Fruit fly (Drosophila melanogaster) whole organism, embryonic: ENCODE results near the gene CG34126.

ENCODE experiments used
- BEAF-32 ChIP-seq: fragments of 200-800 bp; sonication (Bioruptor generic); optimal IDR thresholded peaks from 3 replicates; lab custom pipeline; 2017; ENCODE audit warnings: missing biosample characterization, missing genetic modification characterization, mild to moderate bottlenecking, moderate library complexity, missing genetic modification reagents
- CG10654 ChIP-seq: fragments of 200-800 bp; sonication (Bioruptor generic); optimal IDR thresholded peaks from 2 replicates; lab custom pipeline; 2016; ENCODE audit warnings: missing biosample characterization, missing genetic modification characterization
- CG12219 ChIP-seq: fragments of 200-800 bp; sonication (Bioruptor generic); optimal IDR thresholded peaks from 3 replicates; lab custom pipeline; 2018; ENCODE audit warnings: missing biosample characterization, mild to moderate bottlenecking, missing genetic modification characterization
- CG12942 ChIP-seq: fragments of 200-800 bp; sonication (Bioruptor generic); optimal IDR thresholded peaks from 3 replicates; lab custom pipeline; 2016; ENCODE audit warnings: missing biosample characterization, missing genetic modification characterization
- CG13624 ChIP-seq: fragments of 200-800 bp; sonication (Bioruptor generic); optimal IDR thresholded peaks from 2 replicates; lab custom pipeline; 2016; ENCODE audit warnings: missing biosample characterization, missing genetic modification characterization
- CG15011 ChIP-seq: fragments of 200-800 bp; sonication (Bioruptor generic); optimal IDR thresholded peaks from 3 replicates; lab custom pipeline; 2018; ENCODE audit warnings: missing biosample characterization, mild to moderate bottlenecking, missing genetic modification characterization
- CG17361 ChIP-seq: fragments of 200-800 bp; sonication (Bioruptor generic); IDR thresholded peaks from 3 replicates; pipeline ENCODE4 v1.3.6; 2022; ENCODE audit warnings: missing biosample characterization, missing genetic modification characterization
- CG31224 ChIP-seq: fragments of 200-800 bp; sonication (Bioruptor generic); IDR thresholded peaks from 2 replicates; pipeline ENCODE4 v1.3.6; 2022; ENCODE audit warnings: missing biosample characterization, missing genetic modification characterization
- CG31441 ChIP-seq: fragments of 200-800 bp; sonication (Bioruptor generic); IDR thresholded peaks from 2 replicates; pipeline ENCODE4 v1.3.6; 2022; ENCODE audit warnings: missing biosample characterization, missing genetic modification characterization
- CG32767 ChIP-seq: fragments of 200-800 bp; sonication (Bioruptor generic); IDR thresholded peaks from 2 replicates; pipeline ENCODE4 v1.3.6; 2022; ENCODE audit warnings: missing biosample characterization, missing genetic modification characterization
- CG34422 ChIP-seq: fragments of 200-800 bp; sonication (Bioruptor generic); IDR thresholded peaks from 3 replicates; pipeline ENCODE4 v1.3.6; 2022; ENCODE audit warnings: missing biosample characterization, missing genetic modification characterization
- CG3726 ChIP-seq: fragments of 200-800 bp; sonication (Bioruptor generic); IDR thresholded peaks from 3 replicates; pipeline ENCODE4, ENCODE4 v1.3.6; 2022; ENCODE audit warnings: missing biosample characterization, missing genetic modification characterization
- CG3847 ChIP-seq: fragments of 200-800 bp; sonication (Bioruptor generic); IDR thresholded peaks from 2 replicates; pipeline ENCODE4 v1.3.6; 2022; ENCODE audit warnings: missing biosample characterization, missing genetic modification characterization
- CG5245 ChIP-seq: fragments of 200-800 bp; sonication (Bioruptor generic); optimal IDR thresholded peaks from 3 replicates; lab custom pipeline; 2016; ENCODE audit warnings: missing biosample characterization, missing genetic modification characterization
- CG6175 ChIP-seq: fragments of 200-800 bp; sonication (Bioruptor generic); IDR thresholded peaks from 3 replicates; pipeline ENCODE4 v1.3.6; 2022; ENCODE audit warnings: missing biosample characterization, missing genetic modification characterization
- CG6654 ChIP-seq: fragments of 200-800 bp; sonication (Bioruptor generic); optimal IDR thresholded peaks from 2 replicates; lab custom pipeline; 2017; ENCODE audit warnings: missing biosample characterization, mild to moderate bottlenecking, missing genetic modification characterization
- CG7271 ChIP-seq: fragments of 200-800 bp; sonication (Bioruptor generic); optimal IDR thresholded peaks from 2 replicates; lab custom pipeline; 2018; ENCODE audit warnings: missing biosample characterization, mild to moderate bottlenecking, missing genetic modification characterization, moderate library complexity
- CG8765 ChIP-seq: fragments of 200-800 bp; sonication (Bioruptor generic); IDR thresholded peaks from 2 replicates; pipeline ENCODE4 v1.3.6; 2022; ENCODE audit warnings: missing biosample characterization, missing genetic modification characterization
- CkIIα-i1 ChIP-seq: fragments of 200-800 bp; sonication (Bioruptor generic); IDR thresholded peaks from 2 replicates; pipeline ENCODE4 v1.3.6; 2022; ENCODE audit warnings: missing biosample characterization, missing genetic modification characterization
- CrebB ChIP-seq: fragments of 200-800 bp; sonication (Bioruptor generic); optimal IDR thresholded peaks from 3 replicates; lab custom pipeline; 2018; ENCODE audit warnings: missing biosample characterization, mild to moderate bottlenecking, missing genetic modification characterization
- Dll ChIP-seq: fragments of 200-800 bp; sonication (Bioruptor generic); IDR thresholded peaks from 4 replicates; pipeline ENCODE4 v1.3.6; 2022; ENCODE audit warnings: missing biosample characterization, missing genetic modification characterization; ENCODE audit not compliant: partially characterized antibody
- Fer1 ChIP-seq: fragments of 200-800 bp; sonication (Bioruptor generic); optimal IDR thresholded peaks from 2 replicates; lab custom pipeline; 2017; ENCODE audit warnings: missing biosample characterization, mild to moderate bottlenecking, missing genetic modification characterization
- Fer3 ChIP-seq: fragments of 200-800 bp; sonication (Bioruptor generic); optimal IDR thresholded peaks from 2 replicates; lab custom pipeline; 2018; ENCODE audit warnings: missing biosample characterization, mild to moderate bottlenecking, missing genetic modification characterization, moderate library complexity
- Hmx ChIP-seq: fragments of 200-800 bp; sonication (Bioruptor generic); optimal IDR thresholded peaks from 2 replicates; lab custom pipeline; 2016; ENCODE audit warnings: missing biosample characterization, missing genetic modification characterization
- Hr39 ChIP-seq: fragments of >200 bp; optimal IDR thresholded peaks from 2 replicates; lab custom pipeline; 2017
- Max ChIP-seq: fragments of 200-800 bp; sonication (Bioruptor generic); optimal IDR thresholded peaks from 2 replicates; lab custom pipeline; 2016; ENCODE audit warnings: missing biosample characterization, mild to moderate bottlenecking, missing genetic modification characterization
- Nf-YB ChIP-seq: fragments of 200-800 bp; sonication (Bioruptor generic); optimal IDR thresholded peaks from 3 replicates; lab custom pipeline; 2019; ENCODE audit warnings: missing biosample characterization, mild to moderate bottlenecking, missing genetic modification characterization, moderate library complexity
- Optix ChIP-seq: fragments of 200-800 bp; sonication (Bioruptor generic); IDR thresholded peaks from 3 replicates; pipeline ENCODE4 v1.3.6; 2022; ENCODE audit warnings: missing biosample characterization, missing genetic modification characterization
- Pdp1 ChIP-seq, 2 experiments: fragments of 200-800 bp; sonication (Bioruptor generic); optimal IDR thresholded peaks; 3 replicates each; lab custom pipeline; 2016; ENCODE audit warnings: missing biosample characterization in 2 of 2, missing genetic modification characterization in 2 of 2, mild to moderate bottlenecking in 1 of 2, moderate library complexity in 1 of 2
- Poxn ChIP-seq: fragments of 200-800 bp; sonication (Bioruptor generic); IDR thresholded peaks from 2 replicates; pipeline ENCODE4 v1.3.6; 2022; ENCODE audit warnings: missing biosample characterization, missing genetic modification characterization
- Ptx1 ChIP-seq: fragments of 200-800 bp; sonication (Bioruptor generic); IDR thresholded peaks from 2 replicates; pipeline ENCODE4 v1.3.6; 2022; ENCODE audit warnings: missing biosample characterization, missing genetic modification characterization
- Sin3A ChIP-seq: fragments of >200 bp; optimal IDR thresholded peaks from 2 replicates; lab custom pipeline; 2018
- Sox100B ChIP-seq: fragments of 200-800 bp; sonication (Bioruptor generic); optimal IDR thresholded peaks from 3 replicates; lab custom pipeline; 2018; ENCODE audit warnings: missing biosample characterization, mild to moderate bottlenecking, missing genetic modification characterization
- Sox102F ChIP-seq: fragments of 200-800 bp; sonication (Bioruptor generic); optimal IDR thresholded peaks from 2 replicates; lab custom pipeline; 2018; ENCODE audit warnings: missing biosample characterization, mild to moderate bottlenecking, missing genetic modification characterization, moderate library complexity
- Xbp1 ChIP-seq: fragments of 200-800 bp; sonication (Bioruptor generic); optimal IDR thresholded peaks from 3 replicates; lab custom pipeline; 2016; ENCODE audit warnings: missing biosample characterization, mild to moderate bottlenecking, missing genetic modification characterization
- ac ChIP-seq: fragments of 200-800 bp; sonication (Bioruptor generic); optimal IDR thresholded peaks from 3 replicates; lab custom pipeline; 2017; ENCODE audit warnings: missing biosample characterization, mild to moderate bottlenecking, missing genetic modification characterization
- ap ChIP-seq: fragments of 200-800 bp; sonication (Bioruptor generic); IDR thresholded peaks from 2 replicates; pipeline ENCODE4 v1.3.6; 2022; ENCODE audit warnings: missing biosample characterization, missing genetic modification characterization
- croc ChIP-seq: fragments of 200-800 bp; sonication (Bioruptor generic); conservative IDR thresholded peaks from 3 replicates; pipeline ENCODE4 v1.3.6; 2022; ENCODE audit warnings: missing biosample characterization, missing genetic modification characterization
- eyg ChIP-seq: fragments of 200-800 bp; sonication (Bioruptor generic); optimal IDR thresholded peaks from 3 replicates; lab custom pipeline; 2016; ENCODE audit warnings: missing biosample characterization, missing genetic modification characterization
- gcm2 ChIP-seq: fragments of 200-800 bp; sonication (Bioruptor generic); optimal IDR thresholded peaks from 2 replicates; lab custom pipeline; 2016; ENCODE audit warnings: missing biosample characterization, missing genetic modification characterization
- gsb-n ChIP-seq: fragments of 200-800 bp; sonication (Bioruptor generic); optimal IDR thresholded peaks from 3 replicates; lab custom pipeline; 2018; ENCODE audit warnings: missing biosample characterization, mild to moderate bottlenecking, missing genetic modification characterization
- kah ChIP-seq: fragments of 200-800 bp; sonication (Bioruptor generic); optimal IDR thresholded peaks from 2 replicates; lab custom pipeline; 2018; ENCODE audit warnings: missing biosample characterization, mild to moderate bottlenecking, missing genetic modification characterization
- ken ChIP-seq: fragments of 200-800 bp; sonication (Bioruptor generic); IDR thresholded peaks from 3 replicates; pipeline ENCODE4 v1.3.6; 2022; ENCODE audit warnings: missing biosample characterization, missing genetic modification characterization
- mam ChIP-seq: fragments of 200-800 bp; sonication (Bioruptor generic); optimal IDR thresholded peaks from 3 replicates; lab custom pipeline; 2016; ENCODE audit warnings: missing biosample characterization, missing genetic modification characterization
- mld ChIP-seq: fragments of 200-800 bp; sonication (Bioruptor generic); IDR thresholded peaks from 3 replicates; pipeline ENCODE4 v1.3.6; 2022; ENCODE audit warnings: missing biosample characterization, missing genetic modification characterization; ENCODE audit not compliant: partially characterized antibody
- p53 ChIP-seq: fragments of 200-800 bp; sonication (Bioruptor generic); optimal IDR thresholded peaks from 2 replicates; lab custom pipeline; 2016; ENCODE audit warnings: missing biosample characterization, missing genetic modification characterization
- seq ChIP-seq: fragments of 200-800 bp; sonication (Bioruptor generic); IDR thresholded peaks from 2 replicates; pipeline ENCODE4 v1.3.6; 2022; ENCODE audit warnings: missing biosample characterization, missing genetic modification characterization
- tap ChIP-seq: fragments of 200-800 bp; optimal IDR thresholded peaks from 3 replicates; lab custom pipeline; 2019; ENCODE audit warnings: missing biosample characterization, mild to moderate bottlenecking, missing genetic modification characterization, moderate library complexity
- tna ChIP-seq: fragments of 200-800 bp; sonication (Bioruptor generic); IDR thresholded peaks from 2 replicates; pipeline ENCODE4 v1.3.6; 2022; ENCODE audit warnings: missing biosample characterization, missing genetic modification characterization; ENCODE audit not compliant: partially characterized antibody
- ttk ChIP-seq: fragments of 200-800 bp; sonication (Bioruptor generic); IDR thresholded peaks from 2 replicates; pipeline ENCODE4 v2.1.2; 2022; ENCODE audit warnings: missing biosample characterization, missing genetic modification characterization
- unc-4 ChIP-seq: fragments of 200-800 bp; sonication (Bioruptor generic); IDR thresholded peaks from 2 replicates; pipeline ENCODE4 v1.3.6; 2022; ENCODE audit warnings: missing biosample characterization, missing genetic modification characterization; ENCODE audit not compliant: partially characterized antibody

CG34126 gene

dm6 chr2L:4976988-4977551 is 4.3 kb upstream of the CG34126 start, which contains the start of the genes Gmd and CG3792:
TSS of gene Gmd (minus strand) at chr2L:4977023.
TSS of gene CG3792 (plus strand) at chr2L:4977312.
- TF ChIP-seq ttk, result peak; percentile 92
- TF ChIP-seq CkIIα-i1 (GFP tag; lab: Robert Waterston, UW), result 0 out of 2 replicates have a peak, but pooled peaks have one; percentile 41
- TF ChIP-seq unc-4 (GFP tag; lab: Robert Waterston, UW), result peak; percentile 82
- TF ChIP-seq p53, result peak; percentile 86
- peak; percentile 67 for TF ChIP-seq eyg (GFP tag; lab: Kevin White, UChicago)
- TF ChIP-seq gcm2 (GFP tag; lab: Kevin White, UChicago), result peak; percentile 90
- peak; percentile 91 for TF ChIP-seq CG12219 (GFP tag; lab: Kevin White, UChicago)
- peak; percentile 94 for TF ChIP-seq Sox102F
- TF ChIP-seq CG6654 (GFP tag; lab: Kevin White, UChicago), result peak; percentile 81
- peak; percentile 97 for TF ChIP-seq CG31441
- peak; percentile 82 for TF ChIP-seq Sin3A (lab: Kevin White, UChicago)
- peak; percentile 95 for TF ChIP-seq CG12942 (GFP tag; lab: Kevin White, UChicago)
- peak; percentile 61; the same call in 1 of the 3 replicates for TF ChIP-seq mld (GFP tag; lab: Robert Waterston, UW)
- TF ChIP-seq ac (GFP tag; lab: Kevin White, UChicago), result peak; percentile 73
- peak; percentile 98 for TF ChIP-seq CG34422
- TF ChIP-seq ken (GFP tag; lab: Robert Waterston, UW), result peak; percentile 95
- TF ChIP-seq CG32767 (GFP tag; lab: Robert Waterston, UW), result peak; percentile 95
- TF ChIP-seq BEAF-32 (GFP tag; lab: Kevin White, UChicago), result peak; percentile 84
- peak; percentile 95 for TF ChIP-seq ap
- TF ChIP-seq CG3726 (GFP tag; lab: Robert Waterston, UW), result peak; percentile 94
- peak; percentile 93 for TF ChIP-seq CG8765
- peak; percentile 96 for TF ChIP-seq Fer1 (GFP tag; lab: Kevin White, UChicago)
- peak; percentile 77 for TF ChIP-seq CrebB (tag; lab: Kevin White, UChicago)
- TF ChIP-seq Pdp1 (GFP tag; optimal IDR thresholded peaks at IDR 0.05; lab: Kevin White, UChicago), result peak; percentile 93 to 94
- TF ChIP-seq CG6175 (GFP tag; lab: Robert Waterston, UW), result peak; percentile 88
- peak; percentile 82 for TF ChIP-seq Nf-YB (GFP tag; lab: Kevin White, UChicago)
- TF ChIP-seq Hmx (GFP tag; lab: Kevin White, UChicago), result peak; percentile 92
- peak; percentile 81 for TF ChIP-seq Optix
- peak; percentile 92 for TF ChIP-seq CG10654 (GFP tag; lab: Kevin White, UChicago)
- TF ChIP-seq CG7271 (tag; lab: Kevin White, UChicago), result peak; percentile 77
- TF ChIP-seq gsb-n (tag; lab: Kevin White, UChicago), result peak; percentile 93
- peak; percentile 97 for TF ChIP-seq mam
- peak; percentile 67 for TF ChIP-seq tna (GFP tag; lab: Robert Waterston, UW)
- TF ChIP-seq CG5245 (GFP tag; lab: Kevin White, UChicago), result peak; percentile 93
- TF ChIP-seq tap (tag; lab: Kevin White, UChicago), result peak; percentile 88
- TF ChIP-seq CG17361 (GFP tag; lab: Robert Waterston, UW), result peak; percentile 98
- TF ChIP-seq CG13624, result peak; percentile 94
- peak; percentile 93 for TF ChIP-seq CG31224 (GFP tag; lab: Robert Waterston, UW)
- TF ChIP-seq seq (GFP tag; lab: Robert Waterston, UW), result peak; percentile 95
- TF ChIP-seq kah, result peak; percentile 87
- peak; percentile 86 for TF ChIP-seq Poxn (GFP tag; lab: Robert Waterston, UW)
- TF ChIP-seq Hr39, result no peak
- TF ChIP-seq Fer3 (tag; lab: Kevin White, UChicago), result peak; percentile 96
- TF ChIP-seq Ptx1 (GFP tag; lab: Robert Waterston, UW), result peak; percentile 98
- peak; percentile 97 for TF ChIP-seq CG3847 (GFP tag; lab: Robert Waterston, UW)
- TF ChIP-seq CG15011 (GFP tag; lab: Kevin White, UChicago), result no peak
- TF ChIP-seq Max (GFP tag; lab: Kevin White, UChicago), result peak; percentile 96
- TF ChIP-seq Xbp1, result peak; percentile 97
- TF ChIP-seq Dll (GFP tag; lab: Robert Waterston, UW), result peak; percentile 90
- TF ChIP-seq Sox100B (GFP tag; lab: Kevin White, UChicago), result no peak
- peak; percentile 94 for TF ChIP-seq croc (GFP tag; lab: Robert Waterston, UW)
